Worm (Caenorhabditis elegans) whole organism, L4 larva: Measurements from ENCODE around the gene srbc-59.

ENCODE experiments used
- F26F4.8 ChIP-seq: fragments of 200-800 bp; sonication (Bioruptor generic); conservative IDR thresholded peaks from 2 replicates; pipeline ENCODE4 v1.3.6; 2022; ENCODE audit warnings: missing genetic modification characterization, missing compliant biosample characterization
- F44E2.7 ChIP-seq: fragments of 200-800 bp; sonication (Bioruptor generic); IDR thresholded peaks from 2 replicates; pipeline ENCODE4 v2.1.2; 2022; ENCODE audit warnings: missing genetic modification characterization, missing compliant biosample characterization
- R02D3.7 ChIP-seq: fragments of 150-350 bp; sonication (generic microtip); optimal IDR thresholded peaks from 3 replicates; lab custom pipeline; 2014; ENCODE audit warnings: missing biosample characterization, missing genetic modification characterization
- T20F7.1 ChIP-seq: fragments of 200-800 bp; sonication (Bioruptor generic); optimal IDR thresholded peaks from 2 replicates; lab custom pipeline; 2018; ENCODE audit warnings: mild to moderate bottlenecking, missing genetic modification characterization, missing compliant biosample characterization
- T26A8.4 ChIP-seq: fragments of 200-800 bp; sonication (Bioruptor generic); IDR thresholded peaks from 2 replicates; pipeline ENCODE4 v1.3.6; 2022; ENCODE audit warnings: missing genetic modification characterization, missing compliant biosample characterization
- Y105C5A.15 ChIP-seq: fragments of 200-800 bp; sonication (Bioruptor generic); IDR thresholded peaks from 2 replicates; pipeline ENCODE4 v1.3.6; 2022; ENCODE audit warnings: missing genetic modification characterization, missing compliant biosample characterization
- Y5F2A.4 ChIP-seq: fragments of 200-800 bp; sonication (Bioruptor generic); optimal IDR thresholded peaks from 2 replicates; lab custom pipeline; 2018; ENCODE audit warnings: mild to moderate bottlenecking, missing genetic modification characterization, missing compliant biosample characterization
- ZK546.5 ChIP-seq, 2 experiments: sonication (generic microtip); optimal IDR thresholded peaks; 2 replicates each; lab custom pipeline; 2017; ENCODE audit warnings: missing biosample characterization in 2 of 2, missing genetic modification characterization in 2 of 2
- aly-2 ChIP-seq: sonication (generic microtip); optimal IDR thresholded peaks from 2 replicates; lab custom pipeline; 2018; ENCODE audit warnings: missing biosample characterization, missing genetic modification characterization
- ama-1 ChIP-seq: fragments of 150-350 bp; optimal IDR thresholded peaks from 2 replicates; lab custom pipeline; 2014; ENCODE audit warnings: inconsistent platforms, mixed read lengths
- arid-1 ChIP-seq: fragments of 200-800 bp; sonication (Bioruptor generic); conservative IDR thresholded peaks from 2 replicates; pipeline ENCODE4 v1.3.6; 2022; ENCODE audit warnings: missing genetic modification reagents, missing genetic modification characterization, missing compliant biosample characterization
- ceh-20 ChIP-seq: fragments of 200-800 bp; sonication (Bioruptor generic); IDR thresholded peaks from 2 replicates; pipeline ENCODE4 v1.3.6; 2022; ENCODE audit warnings: missing genetic modification reagents, missing genetic modification characterization, missing compliant biosample characterization
- ceh-32 ChIP-seq: sonication (generic microtip); optimal IDR thresholded peaks from 2 replicates; lab custom pipeline; 2016; ENCODE audit warnings: mild to moderate bottlenecking, missing genetic modification characterization, missing compliant biosample characterization; ENCODE audit not compliant: poor library complexity
- ces-1 ChIP-seq: fragments of 150-350 bp; sonication (generic microtip); optimal IDR thresholded peaks from 4 replicates; lab custom pipeline; 2014; ENCODE audit warnings: missing biosample characterization, missing genetic modification reagents, missing genetic modification characterization
- ctbp-1 ChIP-seq: fragments of 200-800 bp; sonication (Bioruptor generic); IDR thresholded peaks from 2 replicates; pipeline ENCODE4 v1.3.6; 2022; ENCODE audit warnings: missing genetic modification reagents, missing genetic modification characterization, missing compliant biosample characterization
- daf-19 ChIP-seq: fragments of 200-800 bp; sonication (Bioruptor generic); conservative IDR thresholded peaks from 2 replicates; pipeline ENCODE4 v1.3.6; 2022; ENCODE audit warnings: missing genetic modification characterization, missing compliant biosample characterization
- dmd-8 ChIP-seq: fragments of 200-800 bp; sonication (Bioruptor generic); IDR thresholded peaks from 2 replicates; pipeline ENCODE4 v1.3.6; 2022; ENCODE audit warnings: missing genetic modification characterization, missing compliant biosample characterization
- dpl-1 ChIP-seq: fragments of 150-350 bp; optimal IDR thresholded peaks from 2 replicates; lab custom pipeline; 2014; ENCODE audit warnings: missing biosample characterization, missing genetic modification reagents, missing genetic modification characterization
- dve-1 ChIP-seq: sonication (generic microtip); optimal IDR thresholded peaks from 2 replicates; lab custom pipeline; 2017; ENCODE audit warnings: antibody characterized with exemption, mild to moderate bottlenecking, missing genetic modification characterization, missing compliant biosample characterization; ENCODE audit not compliant: insufficient read depth
- egl-27 ChIP-seq: sonication (generic microtip); optimal IDR thresholded peaks from 3 replicates; lab custom pipeline; 2017; ENCODE audit warnings: missing biosample characterization, missing genetic modification reagents, missing genetic modification characterization
- fos-1 ChIP-seq: fragments of 150-350 bp; optimal IDR thresholded peaks from 2 replicates; lab custom pipeline; 2014; ENCODE audit warnings: missing biosample characterization, missing genetic modification characterization
- gei-8 ChIP-seq: fragments of 200-800 bp; sonication (Bioruptor generic); optimal IDR thresholded peaks from 2 replicates; lab custom pipeline; 2018; ENCODE audit warnings: mild to moderate bottlenecking, missing genetic modification characterization, missing compliant biosample characterization
- hif-1 ChIP-seq, 2 experiments: sonication (generic microtip); optimal IDR thresholded peaks; 2 replicates each; lab custom pipeline; 2016 to 2017; ENCODE audit warnings: missing compliant biosample characterization in 2 of 2, missing genetic modification characterization in 2 of 2, missing genetic modification reagents in 2 of 2, missing genotype in 2 of 2, mild to moderate bottlenecking in 1 of 2
- hlh-30 ChIP-seq: sonication (generic microtip); optimal IDR thresholded peaks from 2 replicates; lab custom pipeline; 2017; ENCODE audit warnings: antibody characterized with exemption, mild to moderate bottlenecking, missing genetic modification characterization, missing compliant biosample characterization; ENCODE audit not compliant: insufficient read depth
- lin-1 ChIP-seq: fragments of 200-800 bp; sonication (Bioruptor generic); IDR thresholded peaks from 2 replicates; pipeline ENCODE4 v1.3.6; 2022; ENCODE audit warnings: missing genetic modification reagents, missing genetic modification characterization, missing compliant biosample characterization
- lin-13 ChIP-seq: fragments of 150-350 bp; optimal IDR thresholded peaks from 2 replicates; lab custom pipeline; 2014; ENCODE audit warnings: missing biosample characterization, missing genetic modification reagents, missing genetic modification characterization
- lin-15B ChIP-seq: fragments of 150-350 bp; sonication (generic microtip); optimal IDR thresholded peaks from 3 replicates; lab custom pipeline; 2014; ENCODE audit warnings: missing biosample characterization, missing genetic modification characterization
- lin-29 ChIP-seq: fragments of 200-800 bp; sonication (Bioruptor generic); IDR thresholded peaks from 2 replicates; pipeline ENCODE4 v1.3.6; 2022; ENCODE audit warnings: missing genetic modification reagents, missing genetic modification characterization, missing compliant biosample characterization
- lin-38 ChIP-seq: fragments of 200-800 bp; sonication (Bioruptor generic); IDR thresholded peaks from 2 replicates; pipeline ENCODE4 v1.3.6; 2022; ENCODE audit warnings: missing genetic modification reagents, missing genetic modification characterization, missing compliant biosample characterization
- lin-39 ChIP-seq: fragments of 150-350 bp; optimal IDR thresholded peaks from 2 replicates; lab custom pipeline; 2014; ENCODE audit warnings: missing biosample characterization, missing genetic modification reagents, missing genetic modification characterization
- madf-9 ChIP-seq: fragments of 200-800 bp; sonication (Bioruptor generic); conservative IDR thresholded peaks from 2 replicates; pipeline ENCODE4 v1.3.6; 2022; ENCODE audit warnings: missing genetic modification reagents, missing genetic modification characterization, missing compliant biosample characterization
- mep-1 ChIP-seq: fragments of 150-350 bp; sonication (generic microtip); optimal IDR thresholded peaks from 3 replicates; lab custom pipeline; 2014; ENCODE audit warnings: missing biosample characterization, missing genetic modification characterization
- mxl-2 ChIP-seq: fragments of 200-800 bp; sonication (Bioruptor generic); conservative IDR thresholded peaks from 2 replicates; pipeline ENCODE4 v1.3.6; 2022; ENCODE audit warnings: missing genetic modification reagents, missing genetic modification characterization, missing compliant biosample characterization
- nhr-10 ChIP-seq: fragments of 150-350 bp; optimal IDR thresholded peaks from 2 replicates; lab custom pipeline; 2014; ENCODE audit warnings: missing biosample characterization, missing genetic modification characterization
- nhr-102 ChIP-seq: sonication (generic microtip); optimal IDR thresholded peaks from 2 replicates; lab custom pipeline; 2016; ENCODE audit warnings: mild to moderate bottlenecking, missing genetic modification characterization, moderate library complexity, missing compliant biosample characterization
- nhr-11 ChIP-seq: fragments of 150-350 bp; optimal IDR thresholded peaks from 2 replicates; lab custom pipeline; 2014; ENCODE audit warnings: missing biosample characterization, missing genetic modification characterization
- nhr-41 ChIP-seq: fragments of 200-800 bp; sonication (Bioruptor generic); IDR thresholded peaks from 2 replicates; pipeline ENCODE4 v1.3.6; 2022; ENCODE audit warnings: missing genetic modification reagents, missing genetic modification characterization, missing compliant biosample characterization
- nhr-42 ChIP-seq: fragments of 200-800 bp; sonication (Bioruptor generic); IDR thresholded peaks from 2 replicates; pipeline ENCODE4 v1.3.6; 2022; ENCODE audit warnings: missing genetic modification characterization, missing compliant biosample characterization
- pha-4 ChIP-seq, 2 experiments: fragments of 150-350 bp in 1 of 2; fragments of 200-800 bp in 1 of 2; sonication (Bioruptor generic) in 1 of 2; IDR thresholded peaks in 1 of 2; optimal IDR thresholded peaks in 1 of 2; 2 replicates each; pipeline versions ENCODE4 v1.3.6 to Lab custom; 2014 to 2022; ENCODE audit warnings: missing genetic modification characterization in 2 of 2, missing genetic modification reagents in 2 of 2, missing biosample characterization in 1 of 2, missing compliant biosample characterization in 1 of 2
- rbr-2 ChIP-seq: sonication (generic microtip); optimal IDR thresholded peaks from 2 replicates; lab custom pipeline; 2016; ENCODE audit warnings: missing genotype, missing genetic modification characterization, missing compliant biosample characterization
- saeg-2 ChIP-seq: fragments of 200-800 bp; sonication (Bioruptor generic); IDR thresholded peaks from 2 replicates; pipeline ENCODE4 v1.3.6; 2022; ENCODE audit warnings: missing genetic modification reagents, missing genetic modification characterization, missing compliant biosample characterization
- sdz-12 ChIP-seq: fragments of 200-800 bp; sonication (Bioruptor generic); optimal IDR thresholded peaks from 2 replicates; lab custom pipeline; 2018; ENCODE audit warnings: mild to moderate bottlenecking, missing genetic modification characterization, missing compliant biosample characterization
- skn-1 ChIP-seq: fragments of 150-350 bp; optimal IDR thresholded peaks from 2 replicates; lab custom pipeline; 2014; ENCODE audit warnings: missing biosample characterization, missing genetic modification characterization
- snpc-4 ChIP-seq: fragments of 150-350 bp; optimal IDR thresholded peaks from 2 replicates; lab custom pipeline; 2014; ENCODE audit warnings: missing biosample characterization, missing genetic modification characterization
- tra-1 ChIP-seq: fragments of 200-800 bp; sonication (Bioruptor generic); IDR thresholded peaks from 2 replicates; pipeline ENCODE4 v1.3.6; 2022; ENCODE audit warnings: missing genetic modification reagents, missing genetic modification characterization, missing compliant biosample characterization
- unc-62 ChIP-seq, 3 experiments: fragments of 150-350 bp in 1 of 3; sonication (generic microtip); optimal IDR thresholded peaks in 2 of 3; peaks in 1 of 3; 1 replicate in 1 of 3; 2 replicates in 2 of 3; lab custom pipeline; 2014 to 2017; ENCODE audit warnings: missing biosample characterization in 3 of 3, missing genetic modification characterization in 3 of 3, missing genetic modification reagents in 3 of 3, missing genotype in 1 of 3
- zfp-2 ChIP-seq: sonication (generic microtip); optimal IDR thresholded peaks from 2 replicates; lab custom pipeline; 2016; ENCODE audit warnings: mild to moderate bottlenecking, missing genetic modification characterization, missing compliant biosample characterization
- ztf-7 ChIP-seq: fragments of 150-350 bp; optimal IDR thresholded peaks from 2 replicates; lab custom pipeline; 2014; ENCODE audit warnings: missing biosample characterization, missing genetic modification characterization

srbc-59 gene

ce11 chrV:730216-730615, 48.2 kb upstream of the srbc-59 start (continued):
- TF ChIP-seq ztf-7 (tag; lab: Kevin White, UChicago) = no peak
- TF ChIP-seq nhr-10 (tag; lab: Kevin White, UChicago) = peak; percentile 61
- TF ChIP-seq F44E2.7 (GFP tag; lab: Robert Waterston, UW) = no peak
- TF ChIP-seq T26A8.4 (GFP tag; lab: Robert Waterston, UW) = peak; percentile 78
- no peak for TF ChIP-seq dmd-8
- no peak for TF ChIP-seq R02D3.7 (tag; lab: Kevin White, UChicago)
- TF ChIP-seq nhr-42 (GFP tag; lab: Robert Waterston, UW) = 0 out of 2 replicates have a peak, but pooled peaks have one; percentile 4
- 0 out of 2 replicates have a peak, but pooled peaks have one; percentile 25 for TF ChIP-seq ctbp-1 (GFP tag; lab: Robert Waterston, UW)
- TF ChIP-seq skn-1 (tag; lab: Kevin White, UChicago) = no peak
- TF ChIP-seq hlh-30 (tag; lab: Kevin White, UChicago) = peak; percentile 89
- peak in 1 of 2 experiments; percentile 60 for TF ChIP-seq unc-62 (GFP tag; optimal IDR thresholded peaks at IDR 0.05 in 1 of 2; lab: Kevin White, UChicago)
- TF ChIP-seq unc-62 (tag; optimal IDR thresholded peaks at IDR 0.05; lab: Kevin White, UChicago) = no peak
- TF ChIP-seq hif-1 (tag; optimal IDR thresholded peaks at IDR 0.05; lab: Kevin White, UChicago) = peak in 1 of 2 experiments; percentile 47

DNA sequence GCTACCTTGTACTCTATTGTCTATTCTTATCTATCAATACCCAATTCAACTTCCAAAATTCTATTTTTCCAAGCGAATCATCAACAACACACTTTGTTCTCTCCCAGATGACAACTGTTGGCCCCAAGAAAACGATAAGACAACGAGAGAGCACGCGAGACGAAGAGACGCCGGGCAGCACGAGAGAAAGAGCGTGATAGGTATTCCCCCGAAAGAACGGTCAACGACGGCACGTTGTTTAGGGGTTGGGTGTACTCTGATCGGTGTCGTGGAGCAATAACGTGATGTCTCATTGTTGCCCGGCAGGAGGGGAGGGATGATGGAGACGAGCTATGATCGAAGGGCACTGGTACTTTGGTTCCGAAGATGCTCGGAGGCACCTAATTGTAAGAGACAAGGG, 47.1 kb upstream of the srbc-59 start:
- TF ChIP-seq F26F4.8 (GFP tag; lab: Robert Waterston, UW) = no peak
- peak; percentile 93 for TF ChIP-seq nhr-102 (tag; lab: Kevin White, UChicago)
- TF ChIP-seq zfp-2 = no peak
- peak; percentile 62 for TF ChIP-seq T20F7.1 (GFP tag; lab: Kevin White, UChicago)
- peak; percentile 34; the same call in 1 of the 2 replicates for TF ChIP-seq madf-9 (GFP tag; lab: Robert Waterston, UW)
- TF ChIP-seq T26A8.4 (GFP tag; lab: Robert Waterston, UW) = peak; percentile 89
- peak; percentile 65; the same call in 1 of the 2 replicates for TF ChIP-seq ctbp-1 (GFP tag; lab: Robert Waterston, UW)
- TF ChIP-seq rbr-2 (tag; lab: Kevin White, UChicago) = peak; percentile 35
- TF ChIP-seq ceh-32 = no peak
- TF ChIP-seq snpc-4 (tag; lab: Kevin White, UChicago) = no peak
- TF ChIP-seq mep-1 (tag; lab: Kevin White, UChicago) = peak; percentile 79
- no peak for TF ChIP-seq Y105C5A.15 (GFP tag; lab: Robert Waterston, UW)
- peak; percentile 96 for TF ChIP-seq nhr-11
- TF ChIP-seq R02D3.7 (tag; lab: Kevin White, UChicago) = no peak
- TF ChIP-seq aly-2 (tag; lab: Kevin White, UChicago) = no peak
- TF ChIP-seq saeg-2 (GFP tag; lab: Robert Waterston, UW) = peak; percentile 79
- no peak for TF ChIP-seq Y5F2A.4 (GFP tag; lab: Kevin White, UChicago)
- TF ChIP-seq ces-1 = no peak
- TF ChIP-seq ZK546.5 (tag; optimal IDR thresholded peaks at IDR 0.05; lab: Kevin White, UChicago) = no peak
- TF ChIP-seq dve-1 (tag; lab: Kevin White, UChicago) = peak; percentile 97
- TF ChIP-seq mxl-2 = peak; percentile 73
- TF ChIP-seq arid-1 (GFP tag; lab: Robert Waterston, UW) = no peak
- no peak for TF ChIP-seq lin-13 (GFP tag; lab: Kevin White, UChicago)
- TF ChIP-seq dpl-1 (GFP tag; lab: Kevin White, UChicago) = peak; percentile 2
- no peak for TF ChIP-seq lin-39 (tag; lab: Kevin White, UChicago)
- TF ChIP-seq sdz-12 (GFP tag; lab: Kevin White, UChicago) = peak; percentile 13
- TF ChIP-seq hlh-30 (tag; lab: Kevin White, UChicago) = peak; percentile 98
- TF ChIP-seq fos-1 (tag; lab: Kevin White, UChicago) = peak; percentile 67
- no peak for TF ChIP-seq egl-27 (tag; lab: Kevin White, UChicago)
- TF ChIP-seq nhr-41 (GFP tag; lab: Robert Waterston, UW) = no peak; the same call in 1 of the 2 replicates
- peak; percentile 94 for TF ChIP-seq tra-1 (GFP tag; lab: Robert Waterston, UW)
- TF ChIP-seq pha-4 (GFP tag; IDR thresholded peaks at IDR 0.05; lab: Robert Waterston, UW) = peak; percentile 80
- TF ChIP-seq pha-4 (tag; optimal IDR thresholded peaks at IDR 0.05; lab: Kevin White, UChicago) = no peak
- TF ChIP-seq lin-1 (GFP tag; lab: Robert Waterston, UW) = peak; percentile 80
- peak; percentile 42 for TF ChIP-seq lin-38 (GFP tag; lab: Robert Waterston, UW)
- TF ChIP-seq gei-8 (GFP tag; lab: Kevin White, UChicago) = peak; percentile 88
- TF ChIP-seq lin-15B (tag; lab: Kevin White, UChicago) = no peak
- TF ChIP-seq ama-1 (lab: Kevin White, UChicago) = no peak
- TF ChIP-seq ceh-20 = peak; percentile 90
- no peak for TF ChIP-seq lin-29
- no peak for TF ChIP-seq daf-19 (GFP tag; lab: Robert Waterston, UW)
